Worm (Caenorhabditis elegans): ENCODE measurements around the gene T16A9.3.
"Not testable (repeated sequence)": the region's sequence is repeated elsewhere in the genome, so short reads cannot be mapped to it uniquely, and the experiment has no call there.

The T16A9.3 gene

DNA sequence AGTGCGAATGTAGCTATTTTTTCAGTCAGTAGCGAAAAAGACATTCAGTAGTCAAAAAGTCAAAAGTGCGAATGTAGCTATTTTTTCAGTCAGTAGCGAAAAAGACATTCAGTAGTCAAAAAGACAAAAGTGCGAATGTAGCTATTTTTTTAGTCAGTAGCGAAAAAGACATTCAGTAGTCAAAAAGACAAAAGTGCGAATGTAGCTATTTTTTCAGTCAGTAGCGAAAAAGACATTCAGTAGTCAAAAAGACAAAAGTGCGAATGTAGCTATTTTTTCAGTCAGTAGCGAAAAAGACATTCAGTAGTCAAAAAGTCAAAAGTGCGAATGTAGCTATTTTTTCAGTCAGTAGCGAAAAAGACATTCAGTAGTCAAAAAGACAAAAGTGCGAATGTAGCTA is at the start of gene T16A9.3:
TSS of gene T16A9.3 (plus strand) at position 301 of the 400 bp plus-strand sequence.
- not testable (repeated sequence) for TF ChIP-seq irx-1 (tag; optimal IDR thresholded peaks at IDR 0.05); ets-5 (GFP tag; IDR thresholded peaks at IDR 0.05); blmp-1 (tag; optimal IDR thresholded peaks at IDR 0.05)

DNA sequence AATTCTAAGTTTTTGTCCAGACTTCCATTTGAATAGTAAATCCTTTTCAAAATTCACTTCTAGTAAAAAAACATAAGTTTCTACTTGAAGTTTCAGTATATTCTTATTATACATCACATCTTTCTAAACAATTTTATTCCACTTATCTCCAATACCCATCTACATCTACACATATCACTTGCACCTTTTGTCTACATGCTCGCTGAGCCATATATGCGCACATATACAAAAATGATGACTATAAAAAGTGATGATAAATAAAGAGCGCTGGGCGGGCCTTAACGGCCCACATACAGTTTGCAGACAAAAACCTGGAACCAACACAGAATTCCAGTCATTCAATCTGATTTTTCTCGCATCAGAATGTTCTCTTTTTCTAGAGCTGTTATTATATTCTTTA is 48.8 kb upstream of the T16A9.3 start, which contains the start of gene AH10.2:
TSS of gene AH10.2 (plus strand) at position 301 of the 400 bp plus-strand sequence.
- no peak for TF ChIP-seq Y116A8C.19 (tag; optimal IDR thresholded peaks at IDR 0.05; ENCODE audit: borderline replicate concordance)
- TF ChIP-seq fkh-8 (tag; optimal IDR thresholded peaks at IDR 0.05), result no peak
- TF ChIP-seq nhr-19 (GFP tag; conservative IDR thresholded peaks at IDR 0.05), result no peak
- no peak for TF ChIP-seq irx-1 (tag; optimal IDR thresholded peaks at IDR 0.05)
- no peak for TF ChIP-seq zip-4 (GFP tag; optimal IDR thresholded peaks at IDR 0.05)
- no peak for TF ChIP-seq nhr-237 (tag; optimal IDR thresholded peaks at IDR 0.05)
- TF ChIP-seq swsn-7 (tag; optimal IDR thresholded peaks at IDR 0.05), result no peak
- TF ChIP-seq egl-13 (tag; optimal IDR thresholded peaks at IDR 0.05), result no peak
- TF ChIP-seq aly-2 (tag; optimal IDR thresholded peaks at IDR 0.05), result no peak
- no peak for TF ChIP-seq zag-1 (tag; optimal IDR thresholded peaks at IDR 0.05)
- TF ChIP-seq ets-5 (GFP tag; IDR thresholded peaks at IDR 0.05), result no peak
- TF ChIP-seq sptf-1 (tag; optimal IDR thresholded peaks at IDR 0.05), result no peak

DNA sequence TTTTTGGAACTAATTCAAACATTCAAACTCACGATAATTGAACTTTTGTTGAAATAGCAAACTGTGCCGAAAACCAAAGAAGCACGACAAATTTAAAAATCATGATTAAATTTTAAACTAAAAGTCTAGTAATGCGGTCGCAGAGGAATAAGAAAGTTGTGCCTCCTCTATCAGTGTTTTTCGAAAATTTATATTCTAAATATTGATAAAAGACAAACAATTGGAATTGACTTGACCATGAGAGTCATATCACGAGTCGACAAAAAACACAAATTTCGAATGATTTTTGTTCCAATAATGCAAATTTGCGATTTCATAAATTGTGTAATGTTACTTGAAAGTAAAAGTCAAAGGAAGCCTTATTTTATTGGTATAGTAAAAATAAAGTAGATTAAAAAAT is 44.6 kb upstream of the T16A9.3 start, which contains the start of gene cest-1.2:
TSS of gene cest-1.2 (minus strand) at position 165 of the 400 bp plus-strand sequence.
- TF ChIP-seq nhr-84 (tag; optimal IDR thresholded peaks at IDR 0.05) (no peak), skn-1 (tag; optimal IDR thresholded peaks at IDR 0.05) (no peak), sox-4 (tag; optimal IDR thresholded peaks at IDR 0.05) (no peak), hlh-17 (GFP tag; optimal IDR thresholded peaks at IDR 0.05; ENCODE audit: borderline replicate concordance) (no peak), elt-2 (tag; optimal IDR thresholded peaks at IDR 0.05) (peak; percentile 61)

DNA sequence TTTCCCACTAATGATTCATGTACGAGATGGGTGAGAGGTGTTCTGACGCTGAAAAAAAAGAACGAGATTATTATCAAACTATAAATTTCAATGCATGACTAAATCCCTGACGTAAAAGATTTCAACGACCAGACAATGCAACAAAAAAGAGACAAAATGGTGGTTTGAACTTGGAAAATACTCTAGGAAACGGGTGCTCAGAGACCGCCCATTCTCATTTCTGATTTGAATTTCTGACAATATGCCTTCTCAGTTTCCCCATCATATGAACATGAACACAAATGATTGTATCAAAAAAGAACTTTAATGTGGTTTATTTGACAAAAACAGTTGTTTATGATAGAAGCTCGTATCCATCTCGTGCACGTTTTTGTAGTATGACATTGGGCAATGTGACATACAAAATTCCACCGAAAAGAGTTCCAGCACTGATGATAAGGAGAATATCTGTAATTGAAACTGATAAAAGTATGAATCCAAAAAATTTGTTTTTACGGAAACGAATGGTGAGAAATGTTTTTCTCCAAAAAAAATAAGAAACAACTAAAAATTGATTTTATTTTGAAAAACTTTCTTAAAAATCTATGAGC is 42.3 kb upstream of the T16A9.3 start, which contains the start of gene srd-26:
TSS of gene srd-26 (minus strand) at position 51 of the 590 bp plus-strand sequence.
- TF ChIP-seq nhr-237 (tag; optimal IDR thresholded peaks at IDR 0.05) (no peak), irx-1 (tag; optimal IDR thresholded peaks at IDR 0.05) (no peak), ztf-4 (tag; optimal IDR thresholded peaks at IDR 0.05) (no peak), C04F5.9 (tag; optimal IDR thresholded peaks at IDR 0.05) (no peak), nhr-90 (tag; optimal IDR thresholded peaks at IDR 0.05; ENCODE audit: poor library complexity) (no peak), pax-3 (tag; optimal IDR thresholded peaks at IDR 0.05) (no peak)

DNA sequence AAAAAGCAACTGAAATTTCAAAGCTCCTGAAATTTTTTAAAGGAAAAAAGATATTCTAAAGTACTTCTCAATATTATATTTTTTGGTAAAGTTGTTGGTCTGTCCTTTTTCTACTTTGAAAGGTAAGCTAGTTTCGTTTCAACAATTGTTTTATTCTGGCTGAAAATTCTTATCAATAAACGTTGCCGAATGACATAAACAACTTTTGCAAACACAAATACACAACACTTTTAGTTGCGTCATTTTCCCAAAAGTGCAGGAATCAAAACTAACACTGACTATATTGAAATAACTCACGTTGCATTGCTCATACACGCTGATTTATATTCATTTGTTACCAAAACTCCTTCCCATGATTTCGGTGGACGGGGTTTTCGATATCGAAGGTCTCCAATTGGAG is 39.6 kb upstream of the T16A9.3 start:
- TF ChIP-seq C16A3.4 (tag; optimal IDR thresholded peaks at IDR 0.05) (no peak), dpl-1 (GFP tag; optimal IDR thresholded peaks at IDR 0.05) (no peak), F16B12.6 (tag; optimal IDR thresholded peaks at IDR 0.05) (no peak), fkh-8 (tag; optimal IDR thresholded peaks at IDR 0.05) (no peak), xbp-1 (tag; optimal IDR thresholded peaks at IDR 0.05) (no peak), pax-3 (tag; optimal IDR thresholded peaks at IDR 0.05) (no peak), elt-3 (tag; optimal IDR thresholded peaks at IDR 0.05) (no peak), nhr-28 (tag; optimal IDR thresholded peaks at IDR 0.05) (no peak), hlh-17 (GFP tag; optimal IDR thresholded peaks at IDR 0.05; ENCODE audit: borderline replicate concordance) (no peak), lin-14 (GFP tag; optimal IDR thresholded peaks at IDR 0.05) (no peak), rnt-1 (tag; optimal IDR thresholded peaks at IDR 0.05) (no peak), ces-1 (GFP tag; optimal IDR thresholded peaks at IDR 0.05) (no peak), ceh-8 (GFP tag; optimal IDR thresholded peaks at IDR 0.05) (no peak), egl-27 (tag; optimal IDR thresholded peaks at IDR 0.05) (no peak)

All from whole organism, L1 larva.